Worm (Caenorhabditis elegans) whole organism, L2 larva: ENCODE data around the gene twk-7.

Experiments used
- C34F6.9 ChIP-seq: fragments of 150-350 bp; optimal IDR thresholded peaks from 2 replicates; lab custom pipeline; 2014; ENCODE audit warnings: missing biosample characterization, missing genetic modification characterization
- F13H6.1 ChIP-seq: sonication (generic microtip); optimal IDR thresholded peaks from 2 replicates; lab custom pipeline; 2016; ENCODE audit warnings: missing genetic modification characterization, missing compliant biosample characterization
- ZK546.5 ChIP-seq: sonication (generic microtip); optimal IDR thresholded peaks from 2 replicates; lab custom pipeline; 2017; ENCODE audit warnings: missing biosample characterization, missing genetic modification characterization
- alr-1 ChIP-seq: fragments of 150-350 bp; optimal IDR thresholded peaks from 2 replicates; lab custom pipeline; 2014; ENCODE audit warnings: missing biosample characterization, missing genetic modification characterization
- aly-2 ChIP-seq: fragments of 150-350 bp; optimal IDR thresholded peaks from 2 replicates; lab custom pipeline; 2014; ENCODE audit warnings: missing biosample characterization, missing genetic modification characterization
- blmp-1 ChIP-seq: sonication (generic microtip); optimal IDR thresholded peaks from 2 replicates; lab custom pipeline; 2017; ENCODE audit warnings: missing genetic modification characterization, mild to moderate bottlenecking, missing compliant biosample characterization, antibody characterized with exemption, moderate library complexity; ENCODE audit not compliant: insufficient read depth
- ceh-16 ChIP-seq: fragments of 150-350 bp; optimal IDR thresholded peaks from 2 replicates; lab custom pipeline; 2014; ENCODE audit warnings: missing biosample characterization, missing genetic modification characterization
- crh-2 ChIP-seq: sonication (generic microtip); optimal IDR thresholded peaks from 2 replicates; lab custom pipeline; 2017; ENCODE audit warnings: missing biosample characterization, missing genetic modification characterization
- dmd-4 ChIP-seq: sonication (generic microtip); optimal IDR thresholded peaks from 2 replicates; lab custom pipeline; 2017; ENCODE audit warnings: missing biosample characterization, missing genetic modification characterization
- egl-27 ChIP-seq: sonication (generic microtip); optimal IDR thresholded peaks from 3 replicates; lab custom pipeline; 2017; ENCODE audit warnings: missing biosample characterization, missing genetic modification reagents, missing genetic modification characterization
- elt-3 ChIP-seq: sonication (generic microtip); optimal IDR thresholded peaks from 2 replicates; lab custom pipeline; 2017; ENCODE audit warnings: missing biosample characterization, missing genetic modification characterization
- fos-1 ChIP-seq: fragments of 150-350 bp; optimal IDR thresholded peaks from 2 replicates; lab custom pipeline; 2014; ENCODE audit warnings: missing biosample characterization, missing genetic modification characterization
- gmeb-1 ChIP-seq: fragments of 150-350 bp; optimal IDR thresholded peaks from 2 replicates; lab custom pipeline; 2014; ENCODE audit warnings: missing biosample characterization, missing genetic modification characterization
- lin-11 ChIP-seq: fragments of 150-350 bp; sonication (generic microtip); optimal IDR thresholded peaks from 2 replicates; lab custom pipeline; 2014; ENCODE audit warnings: missing biosample characterization, missing genetic modification characterization, inconsistent platforms, mixed read lengths
- lin-13 ChIP-seq: fragments of 150-350 bp; optimal IDR thresholded peaks from 2 replicates; lab custom pipeline; 2014; ENCODE audit warnings: missing biosample characterization, missing genetic modification reagents, missing genetic modification characterization
- lin-39 ChIP-seq: fragments of 150-350 bp; optimal IDR thresholded peaks from 2 replicates; lab custom pipeline; 2014; ENCODE audit warnings: missing biosample characterization, missing genetic modification reagents, missing genetic modification characterization
- lsy-2 ChIP-seq, 2 experiments: fragments of 150-350 bp in 1 of 2; sonication (generic microtip) in 1 of 2; optimal IDR thresholded peaks; 2 replicates each; lab custom pipeline; 2014 to 2017; ENCODE audit warnings: missing biosample characterization in 2 of 2, missing genetic modification characterization in 2 of 2
- mab-5 ChIP-seq: fragments of 150-350 bp; optimal IDR thresholded peaks from 2 replicates; lab custom pipeline; 2014; ENCODE audit warnings: missing biosample characterization, missing genetic modification characterization
- mbf-1 ChIP-seq: sonication (generic microtip); optimal IDR thresholded peaks from 2 replicates; lab custom pipeline; 2017; ENCODE audit warnings: missing biosample characterization, missing genetic modification characterization
- nhr-10 ChIP-seq: sonication (generic microtip); optimal IDR thresholded peaks from 2 replicates; lab custom pipeline; 2017; ENCODE audit warnings: missing biosample characterization, missing genetic modification characterization
- nhr-12 ChIP-seq: fragments of 150-350 bp; optimal IDR thresholded peaks from 2 replicates; lab custom pipeline; 2014; ENCODE audit warnings: missing biosample characterization, missing genetic modification characterization
- nhr-21 ChIP-seq: fragments of 150-350 bp; optimal IDR thresholded peaks from 2 replicates; lab custom pipeline; 2014; ENCODE audit warnings: missing biosample characterization, missing genetic modification characterization
- nhr-23 ChIP-seq: fragments of 150-350 bp; optimal IDR thresholded peaks from 2 replicates; lab custom pipeline; 2014; ENCODE audit warnings: missing biosample characterization, missing genetic modification reagents, missing genetic modification characterization
- nhr-237 ChIP-seq: fragments of 150-350 bp; optimal IDR thresholded peaks from 2 replicates; lab custom pipeline; 2014; ENCODE audit warnings: missing biosample characterization, missing genetic modification characterization
- nhr-25 ChIP-seq: fragments of 150-350 bp; sonication (generic microtip); optimal IDR thresholded peaks from 3 replicates; lab custom pipeline; 2014; ENCODE audit warnings: missing biosample characterization, missing genetic modification characterization
- nhr-6 ChIP-seq: fragments of 150-350 bp; optimal IDR thresholded peaks from 2 replicates; lab custom pipeline; 2014; ENCODE audit warnings: missing biosample characterization, missing genetic modification characterization
- peb-1 ChIP-seq: fragments of 150-350 bp; optimal IDR thresholded peaks from 2 replicates; lab custom pipeline; 2014; ENCODE audit warnings: missing biosample characterization, missing genetic modification characterization
- sem-4 ChIP-seq: fragments of 150-350 bp; optimal IDR thresholded peaks from 2 replicates; lab custom pipeline; 2014; ENCODE audit warnings: missing biosample characterization, missing genetic modification reagents, missing genetic modification characterization
- skn-1 ChIP-seq: sonication (generic microtip); optimal IDR thresholded peaks from 2 replicates; lab custom pipeline; 2017; ENCODE audit warnings: missing biosample characterization, missing genetic modification characterization
- sma-3 ChIP-seq: sonication (generic microtip); optimal IDR thresholded peaks from 2 replicates; lab custom pipeline; 2016; ENCODE audit warnings: missing genetic modification reagents, missing genetic modification characterization, missing compliant biosample characterization
- snpc-4 ChIP-seq: fragments of 150-350 bp; optimal IDR thresholded peaks from 2 replicates; lab custom pipeline; 2014; ENCODE audit warnings: missing biosample characterization, missing genetic modification characterization
- unc-39 ChIP-seq: fragments of 150-350 bp; optimal IDR thresholded peaks from 2 replicates; lab custom pipeline; 2014; ENCODE audit warnings: missing biosample characterization, missing genetic modification characterization
- unc-55 ChIP-seq: fragments of 150-350 bp; sonication (generic microtip); optimal IDR thresholded peaks from 3 replicates; lab custom pipeline; 2014; ENCODE audit warnings: missing biosample characterization, missing genetic modification reagents, missing genetic modification characterization
- unc-62 ChIP-seq: fragments of 150-350 bp; optimal IDR thresholded peaks from 2 replicates; lab custom pipeline; 2014; ENCODE audit warnings: missing biosample characterization, missing genetic modification reagents, missing genetic modification characterization
- zag-1 ChIP-seq: fragments of 150-350 bp; optimal IDR thresholded peaks from 2 replicates; lab custom pipeline; 2014; ENCODE audit warnings: missing biosample characterization, missing genetic modification characterization
- ztf-11 ChIP-seq: sonication (generic microtip); optimal IDR thresholded peaks from 2 replicates; lab custom pipeline; 2017; ENCODE audit warnings: missing biosample characterization, missing genetic modification characterization

The twk-7 gene

DNA sequence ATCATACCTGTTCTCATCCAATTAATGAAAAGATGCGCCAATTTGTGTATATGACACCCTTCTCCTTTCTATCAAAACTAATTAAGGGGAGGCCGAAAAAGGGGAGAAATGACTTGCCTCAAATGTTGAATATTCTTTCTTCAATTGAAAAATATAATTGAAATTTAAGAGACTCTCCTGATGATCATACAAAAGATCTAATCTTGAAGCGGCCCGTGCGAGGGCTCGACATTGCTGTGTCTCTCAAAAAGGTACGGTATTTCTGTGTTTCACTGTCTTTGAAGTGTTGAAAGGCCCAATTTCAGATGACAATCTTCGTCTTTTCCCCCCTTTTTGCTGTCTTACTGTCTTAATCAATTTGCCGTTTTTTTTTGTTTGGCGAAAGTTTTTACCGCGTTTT, 22.5 kb downstream of the twk-7 start:
- peak; percentile 58 for TF ChIP-seq nhr-25 (tag; lab: Kevin White, UChicago)
- peak in 1 of 2 experiments; percentile 14 for TF ChIP-seq lsy-2 (tag; optimal IDR thresholded peaks at IDR 0.05; lab: Kevin White, UChicago)
- TF ChIP-seq alr-1 (tag; lab: Kevin White, UChicago) = no peak
- TF ChIP-seq peb-1 = no peak

DNA sequence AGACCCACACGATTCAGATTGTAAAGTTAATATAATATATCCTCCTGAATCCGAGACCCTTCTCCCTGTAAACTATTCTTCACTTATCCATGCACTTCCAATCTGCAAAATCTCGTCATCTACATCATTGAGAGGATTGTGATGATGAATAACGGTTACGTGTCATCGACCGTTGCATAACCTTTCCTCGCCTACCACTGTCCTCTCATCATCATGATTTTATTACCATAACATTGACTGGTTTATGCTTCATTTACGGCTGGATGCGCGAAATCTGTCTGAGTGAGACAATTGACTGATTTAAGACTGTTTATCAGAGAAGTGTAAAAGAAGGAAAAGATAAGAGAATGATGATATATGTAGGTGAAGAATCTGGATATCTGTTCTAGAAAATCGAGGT, 23.3 kb downstream of the twk-7 start:
- TF ChIP-seq C34F6.9 (no peak), nhr-21 (tag; lab: Kevin White, UChicago) (no peak), nhr-12 (tag; lab: Kevin White, UChicago) (no peak), ztf-11 (no peak), elt-3 (tag; lab: Kevin White, UChicago) (no peak), unc-62 (no peak), nhr-10 (tag; lab: Kevin White, UChicago) (no peak), nhr-23 (tag; lab: Kevin White, UChicago) (no peak), lsy-2 (tag; optimal IDR thresholded peaks at IDR 0.05; lab: Kevin White, UChicago) (no peak), egl-27 (no peak), mbf-1 (tag; lab: Kevin White, UChicago) (no peak), nhr-6 (tag; lab: Kevin White, UChicago) (no peak), lin-13 (GFP tag; lab: Kevin White, UChicago) (no peak)
- TF ChIP-seq, all 48 proteins: peak for 0

DNA sequence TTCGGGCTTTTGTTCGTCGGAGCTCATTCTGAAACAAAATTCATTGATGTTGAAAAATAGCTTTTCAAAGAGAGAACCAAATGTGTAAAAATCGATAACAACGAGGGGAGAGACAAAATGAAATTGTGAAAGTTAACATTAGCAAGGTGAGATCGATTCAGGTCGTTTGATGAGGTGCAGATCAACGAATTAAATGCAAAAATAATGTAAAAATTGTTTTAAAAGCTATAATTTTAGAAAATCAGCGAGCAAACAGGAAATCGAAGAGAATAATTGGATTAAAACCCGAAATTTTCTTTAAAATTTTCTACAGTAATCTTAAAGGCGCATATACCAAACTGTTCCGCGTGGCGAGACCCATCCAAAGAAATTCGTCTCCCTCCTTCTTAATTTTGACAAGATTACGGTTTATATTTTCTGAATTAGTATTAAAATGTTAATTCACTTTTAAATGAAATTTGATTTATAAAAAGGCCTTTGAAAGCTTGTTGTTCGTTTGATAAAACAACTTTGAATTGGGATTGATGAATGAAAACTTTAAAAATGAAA, 25.1 kb downstream of the twk-7 start, which contains the start of gene C13G5.2:
Gene C13G5.2 (minus strand): TSS at position 51 of the 549 bp plus-strand sequence.
- TF ChIP-seq sma-3 (GFP tag; lab: Kevin White, UChicago) (no peak), unc-39 (tag; lab: Kevin White, UChicago) (no peak), elt-3 (tag; lab: Kevin White, UChicago) (no peak), snpc-4 (tag; lab: Kevin White, UChicago) (no peak), lin-11 (tag; lab: Kevin White, UChicago) (no peak), skn-1 (no peak), fos-1 (tag; lab: Kevin White, UChicago) (no peak), ztf-11 (no peak), dmd-4 (tag; lab: Kevin White, UChicago) (no peak), zag-1 (tag; lab: Kevin White, UChicago) (no peak), unc-55 (GFP tag; lab: Kevin White, UChicago) (no peak), nhr-6 (tag; lab: Kevin White, UChicago) (no peak), nhr-23 (tag; lab: Kevin White, UChicago) (no peak)

- TF ChIP-seq mab-5 (tag; lab: Kevin White, UChicago) (no peak), lin-39 (tag; lab: Kevin White, UChicago) (no peak), sem-4 (tag; lab: Kevin White, UChicago) (no peak), nhr-237 (tag; lab: Kevin White, UChicago) (no peak), ceh-16 (no peak), aly-2 (tag; lab: Kevin White, UChicago) (no peak), lin-11 (tag; lab: Kevin White, UChicago) (no peak), peb-1 (no peak), blmp-1 (no peak), ZK546.5 (tag; lab: Kevin White, UChicago) (no peak)
Measured at ce11 chrIII:8616587-8616986, 27.0 kb downstream of the twk-7 start, which contains the start of gene C06E1.11. C06E1.11 (minus strand) TSS chrIII:8616687.

DNA sequence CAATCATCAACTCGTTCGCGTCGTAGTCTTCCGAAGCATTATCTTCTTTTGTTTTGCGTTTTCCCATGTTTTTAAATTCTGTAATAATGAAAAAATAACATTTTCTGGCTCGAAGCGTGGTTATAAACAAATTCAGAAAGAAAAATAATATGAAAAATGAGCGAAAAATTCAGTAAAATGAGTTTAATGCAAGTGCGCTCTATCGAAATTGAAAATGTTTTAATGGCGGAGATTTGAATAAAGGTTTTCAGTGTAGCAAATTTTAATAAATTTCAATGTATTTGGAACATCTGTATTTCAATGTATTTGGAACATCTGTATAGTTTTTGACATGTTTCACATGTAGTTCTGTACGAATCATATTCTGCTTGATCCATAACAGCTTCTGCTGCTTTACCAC, 29.0 kb downstream of the twk-7 start, which contains the start of gene rha-2:
Gene rha-2 (minus strand): TSS at position 80 of the 400 bp plus-strand sequence.
- TF ChIP-seq ZK546.5 (tag; lab: Kevin White, UChicago) (no peak), gmeb-1 (tag; lab: Kevin White, UChicago) (peak; percentile 91), C34F6.9 (peak; percentile 71), mab-5 (tag; lab: Kevin White, UChicago) (no peak), unc-55 (GFP tag; lab: Kevin White, UChicago) (peak; percentile 74), nhr-10 (tag; lab: Kevin White, UChicago) (no peak), lsy-2 (tag; optimal IDR thresholded peaks at IDR 0.05; lab: Kevin White, UChicago) (peak in 1 of 2 experiments; percentile 36), F13H6.1 (tag; lab: Kevin White, UChicago) (no peak), lin-39 (tag; lab: Kevin White, UChicago) (no peak), crh-2 (tag; lab: Kevin White, UChicago) (no peak), zag-1 (tag; lab: Kevin White, UChicago) (no peak)
